Fruit fly (Drosophila melanogaster) whole organism, embryonic: Measurements from ENCODE around the gene RluA-1.
A peak's percentile ranks its signal among the peaks of the same experiment; 100 is the strongest.

ENCODE experiments used
- Atf6 ChIP-seq: fragments of 200-800 bp; sonication (Bioruptor generic); IDR thresholded peaks from 2 replicates; pipeline ENCODE4 v1.3.6; 2022; ENCODE audit warnings: missing biosample characterization, missing genetic modification characterization
- Bgb ChIP-seq: fragments of 200-800 bp; sonication (Bioruptor generic); IDR thresholded peaks from 2 replicates; pipeline ENCODE4 v1.3.6; 2022; ENCODE audit warnings: missing biosample characterization, missing genetic modification characterization; ENCODE audit not compliant: partially characterized antibody
- Bteb2 ChIP-seq: fragments of 200-800 bp; sonication (Bioruptor generic); optimal IDR thresholded peaks from 2 replicates; lab custom pipeline; 2016; ENCODE audit warnings: missing biosample characterization, missing genetic modification characterization
- CG10366 ChIP-seq: fragments of 200-800 bp; sonication (Bioruptor generic); IDR thresholded peaks from 2 replicates; pipeline ENCODE4 v1.3.6; 2022; ENCODE audit warnings: missing biosample characterization, missing genetic modification characterization
- CG10431 ChIP-seq: fragments of 200-800 bp; sonication (Bioruptor generic); optimal IDR thresholded peaks from 3 replicates; lab custom pipeline; 2018; ENCODE audit warnings: missing biosample characterization, mild to moderate bottlenecking, missing genetic modification characterization
- CG13123 ChIP-seq: fragments of 200-800 bp; sonication (Bioruptor generic); optimal IDR thresholded peaks from 2 replicates; lab custom pipeline; 2016; ENCODE audit warnings: missing biosample characterization, missing genetic modification characterization
- CG14667 ChIP-seq: fragments of 200-800 bp; sonication (Bioruptor generic); IDR thresholded peaks from 2 replicates; pipeline ENCODE4 v1.3.6; 2022; ENCODE audit warnings: missing biosample characterization, missing genetic modification characterization
- CG15696 ChIP-seq: fragments of 200-800 bp; sonication (Bioruptor generic); optimal IDR thresholded peaks from 2 replicates; lab custom pipeline; 2019; ENCODE audit warnings: missing biosample characterization, mild to moderate bottlenecking, missing genetic modification characterization, moderate library complexity
- CG16815 ChIP-seq: fragments of 200-800 bp; sonication (Bioruptor generic); optimal IDR thresholded peaks from 3 replicates; lab custom pipeline; 2017; ENCODE audit warnings: missing biosample characterization, mild to moderate bottlenecking, missing genetic modification characterization
- CG16863 ChIP-seq: fragments of 200-800 bp; sonication (Bioruptor generic); optimal IDR thresholded peaks from 3 replicates; lab custom pipeline; 2016; ENCODE audit warnings: missing biosample characterization, missing genetic modification characterization
- CG17359 ChIP-seq: fragments of 200-800 bp; sonication (Bioruptor generic); optimal IDR thresholded peaks from 3 replicates; lab custom pipeline; 2018; ENCODE audit warnings: missing biosample characterization, mild to moderate bottlenecking, missing genetic modification characterization, moderate library complexity
- CG17568 ChIP-seq: fragments of 200-800 bp; sonication (Bioruptor generic); optimal IDR thresholded peaks from 2 replicates; lab custom pipeline; 2018; ENCODE audit warnings: missing biosample characterization, mild to moderate bottlenecking, missing genetic modification characterization, moderate library complexity
- CG18011 ChIP-seq: fragments of 200-800 bp; sonication (Bioruptor generic); optimal IDR thresholded peaks from 2 replicates; lab custom pipeline; 2017; ENCODE audit warnings: missing biosample characterization, missing genetic modification characterization, mild to moderate bottlenecking, moderate library complexity, missing genotype
- CG34376 ChIP-seq: fragments of 200-800 bp; sonication (Bioruptor generic); optimal IDR thresholded peaks from 2 replicates; lab custom pipeline; 2018; ENCODE audit warnings: missing biosample characterization, mild to moderate bottlenecking, missing genetic modification characterization
- CG3995 ChIP-seq: fragments of 200-800 bp; sonication (Bioruptor generic); optimal IDR thresholded peaks from 3 replicates; lab custom pipeline; 2016; ENCODE audit warnings: missing biosample characterization, missing genetic modification characterization
- CG4424 ChIP-seq: fragments of 200-800 bp; sonication (Bioruptor generic); optimal IDR thresholded peaks from 3 replicates; lab custom pipeline; 2016; ENCODE audit warnings: missing biosample characterization, missing genetic modification characterization
- CG7372 ChIP-seq: fragments of 200-800 bp; sonication (Bioruptor generic); IDR thresholded peaks from 2 replicates; pipeline ENCODE4 v1.3.6; 2022; ENCODE audit warnings: missing biosample characterization, missing genetic modification characterization
- CG8478 ChIP-seq: fragments of >200 bp; optimal IDR thresholded peaks from 2 replicates; lab custom pipeline; 2018
- Dek ChIP-seq: fragments of 200-800 bp; sonication (Bioruptor generic); optimal IDR thresholded peaks from 3 replicates; lab custom pipeline; 2019; ENCODE audit warnings: missing biosample characterization, mild to moderate bottlenecking, missing genetic modification characterization, moderate library complexity
- Fer1 ChIP-seq: fragments of 200-800 bp; sonication (Bioruptor generic); optimal IDR thresholded peaks from 2 replicates; lab custom pipeline; 2017; ENCODE audit warnings: missing biosample characterization, mild to moderate bottlenecking, missing genetic modification characterization
- GATAe ChIP-seq: fragments of 200-800 bp; sonication (Bioruptor generic); conservative IDR thresholded peaks from 2 replicates; pipeline ENCODE4 v1.3.6; 2022; ENCODE audit warnings: missing biosample characterization, missing genetic modification characterization
- HLH3B ChIP-seq: fragments of 200-800 bp; sonication (Bioruptor generic); IDR thresholded peaks from 2 replicates; pipeline ENCODE4 v1.3.6; 2022; ENCODE audit warnings: missing biosample characterization, missing genetic modification characterization
- HLH54F ChIP-seq: fragments of 200-800 bp; sonication (Bioruptor generic); optimal IDR thresholded peaks from 3 replicates; lab custom pipeline; 2016; ENCODE audit warnings: missing biosample characterization, missing genetic modification characterization
- Hey ChIP-seq: fragments of 200-800 bp; sonication (Bioruptor generic); optimal IDR thresholded peaks from 3 replicates; lab custom pipeline; 2018; ENCODE audit warnings: missing biosample characterization, mild to moderate bottlenecking, missing genetic modification characterization
- Lpt ChIP-seq: fragments of >200 bp; optimal IDR thresholded peaks from 2 replicates; lab custom pipeline; 2018; ENCODE audit warnings: missing biosample characterization, missing genetic modification characterization
- Meics ChIP-seq: fragments of 200-800 bp; sonication (Bioruptor generic); optimal IDR thresholded peaks from 2 replicates; lab custom pipeline; 2017; ENCODE audit warnings: missing biosample characterization, mild to moderate bottlenecking, missing genetic modification characterization
- NFAT ChIP-seq: fragments of 200-800 bp; sonication (Bioruptor generic); IDR thresholded peaks from 2 replicates; pipeline ENCODE4 v1.3.6; 2022; ENCODE audit warnings: missing biosample characterization, missing genetic modification characterization
- Neu2 ChIP-seq: fragments of 200-800 bp; sonication (Bioruptor generic); optimal IDR thresholded peaks from 3 replicates; lab custom pipeline; 2016; ENCODE audit warnings: missing biosample characterization, missing genetic modification characterization, borderline replicate concordance
- Six4 ChIP-seq: fragments of 200-800 bp; sonication (Bioruptor generic); optimal IDR thresholded peaks from 2 replicates; lab custom pipeline; 2016; ENCODE audit warnings: missing biosample characterization, missing genetic modification characterization
- Vsx1 ChIP-seq: fragments of 200-800 bp; sonication (Bioruptor generic); optimal IDR thresholded peaks from 2 replicates; lab custom pipeline; 2017; ENCODE audit warnings: missing biosample characterization, mild to moderate bottlenecking, missing genetic modification characterization, missing genetic modification reagents
- ac ChIP-seq: fragments of 200-800 bp; sonication (Bioruptor generic); optimal IDR thresholded peaks from 3 replicates; lab custom pipeline; 2017; ENCODE audit warnings: missing biosample characterization, mild to moderate bottlenecking, missing genetic modification characterization
- amos ChIP-seq: fragments of 200-800 bp; sonication (Bioruptor generic); IDR thresholded peaks from 2 replicates; pipeline ENCODE4 v1.3.6; 2022; ENCODE audit warnings: missing biosample characterization, missing genetic modification characterization; ENCODE audit not compliant: partially characterized antibody
- bab2 ChIP-seq: fragments of 200-800 bp; sonication (Bioruptor generic); optimal IDR thresholded peaks from 2 replicates; lab custom pipeline; 2016; ENCODE audit warnings: missing biosample characterization, missing genetic modification characterization
- crp ChIP-seq, 2 experiments: fragments of 200-800 bp; sonication (Bioruptor generic); optimal IDR thresholded peaks; 2 replicates in 1 of 2; 3 replicates in 1 of 2; lab custom pipeline; 2017; ENCODE audit warnings: missing biosample characterization in 2 of 2, missing genetic modification characterization in 2 of 2, mild to moderate bottlenecking in 1 of 2, moderate library complexity in 1 of 2
- dmrt11E ChIP-seq: fragments of 200-800 bp; sonication (Bioruptor generic); optimal IDR thresholded peaks from 3 replicates; lab custom pipeline; 2018; ENCODE audit warnings: missing biosample characterization, mild to moderate bottlenecking, missing genetic modification characterization, moderate library complexity
- gcm2 ChIP-seq: fragments of 200-800 bp; sonication (Bioruptor generic); optimal IDR thresholded peaks from 2 replicates; lab custom pipeline; 2016; ENCODE audit warnings: missing biosample characterization, missing genetic modification characterization
- grau ChIP-seq: fragments of 200-800 bp; optimal IDR thresholded peaks from 3 replicates; lab custom pipeline; 2019; ENCODE audit warnings: missing biosample characterization, mild to moderate bottlenecking, missing genetic modification characterization, moderate library complexity
- gsb-n ChIP-seq: fragments of 200-800 bp; sonication (Bioruptor generic); optimal IDR thresholded peaks from 3 replicates; lab custom pipeline; 2018; ENCODE audit warnings: missing biosample characterization, mild to moderate bottlenecking, missing genetic modification characterization
- gt ChIP-seq: fragments of 200-800 bp; sonication (Bioruptor generic); IDR thresholded peaks from 2 replicates; pipeline ENCODE4 v1.3.6; 2022; ENCODE audit warnings: missing biosample characterization, missing genetic modification characterization
- jumu ChIP-seq: fragments of 200-800 bp; sonication (Bioruptor generic); optimal IDR thresholded peaks from 3 replicates; lab custom pipeline; 2016; ENCODE audit warnings: missing biosample characterization, missing genetic modification characterization
- klu ChIP-seq: fragments of 200-800 bp; sonication (Bioruptor generic); IDR thresholded peaks from 2 replicates; pipeline ENCODE4 v1.3.6; 2022; ENCODE audit warnings: missing biosample characterization, missing genetic modification characterization
- lab ChIP-seq: fragments of 200-800 bp; sonication (Bioruptor generic); optimal IDR thresholded peaks from 3 replicates; lab custom pipeline; 2017; ENCODE audit warnings: missing biosample characterization, missing genetic modification characterization, mild to moderate bottlenecking, moderate library complexity, missing genetic modification reagents
- phol ChIP-seq: fragments of 200-800 bp; sonication (Bioruptor generic); optimal IDR thresholded peaks from 3 replicates; lab custom pipeline; 2018; ENCODE audit warnings: missing biosample characterization, mild to moderate bottlenecking, missing genetic modification characterization, moderate library complexity
- salm ChIP-seq: fragments of 200-800 bp; sonication (Bioruptor generic); optimal IDR thresholded peaks from 2 replicates; lab custom pipeline; 2018; ENCODE audit warnings: missing biosample characterization, mild to moderate bottlenecking, missing genetic modification characterization
- stc ChIP-seq: fragments of 200-800 bp; sonication (Bioruptor generic); IDR thresholded peaks from 2 replicates; pipeline ENCODE4 v1.3.6; 2022; ENCODE audit warnings: missing biosample characterization, missing genetic modification characterization
- sug ChIP-seq: fragments of 200-800 bp; optimal IDR thresholded peaks from 2 replicates; lab custom pipeline; 2019; ENCODE audit warnings: missing biosample characterization, mild to moderate bottlenecking, missing genetic modification characterization, moderate library complexity
- tap ChIP-seq: fragments of 200-800 bp; optimal IDR thresholded peaks from 3 replicates; lab custom pipeline; 2019; ENCODE audit warnings: missing biosample characterization, mild to moderate bottlenecking, missing genetic modification characterization, moderate library complexity
- tgo ChIP-seq: fragments of 200-800 bp; sonication (Bioruptor generic); IDR thresholded peaks from 3 replicates; pipeline ENCODE4 v1.3.6; 2022; ENCODE audit warnings: missing biosample characterization, missing genetic modification characterization
- toy ChIP-seq: fragments of 200-800 bp; sonication (Bioruptor generic); IDR thresholded peaks from 2 replicates; pipeline ENCODE4 v1.3.6; 2022; ENCODE audit warnings: missing biosample characterization, missing genetic modification characterization
- trh ChIP-seq: fragments of 200-800 bp; sonication (Bioruptor generic); optimal IDR thresholded peaks from 2 replicates; lab custom pipeline; 2016; ENCODE audit warnings: missing biosample characterization, missing genetic modification characterization
- vvl ChIP-seq: fragments of 200-800 bp; sonication (Bioruptor generic); IDR thresholded peaks from 2 replicates; pipeline ENCODE4 v1.3.6; 2022; ENCODE audit warnings: missing biosample characterization, missing genetic modification characterization

Gene RluA-1

DNA sequence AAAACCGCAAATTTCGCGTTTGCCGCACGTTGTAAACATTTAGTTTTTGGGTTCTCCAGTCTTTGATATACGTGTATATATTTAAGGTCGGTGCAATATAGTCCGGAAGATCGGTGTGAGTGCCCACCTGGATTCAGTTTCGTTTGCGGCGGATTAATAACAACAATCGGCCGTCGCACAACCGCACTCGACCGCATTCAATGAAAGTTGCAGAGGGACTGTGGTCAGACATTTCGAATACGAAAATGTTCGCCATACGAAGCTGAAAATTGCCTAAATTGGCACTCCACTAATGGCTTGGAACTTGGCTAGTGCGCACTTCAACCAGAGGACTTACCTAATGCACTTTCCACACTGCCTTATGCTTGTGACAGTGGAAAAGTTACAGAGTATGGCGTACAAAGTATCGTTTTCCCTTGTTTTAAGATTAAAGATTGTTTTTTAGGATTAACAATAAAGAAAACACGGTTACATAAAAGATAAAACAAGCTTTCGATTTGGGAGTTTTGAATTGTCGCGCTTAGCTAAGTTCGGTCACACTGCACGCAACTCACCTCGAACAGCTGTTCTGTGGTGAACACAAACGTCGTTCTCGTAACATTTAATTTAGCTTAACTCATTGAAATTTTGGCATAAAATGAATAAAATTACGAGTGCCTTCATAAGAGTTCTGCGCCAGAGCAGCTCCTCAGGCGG is 32.6 kb upstream of the RluA-1 start, which contains the start of the genes Myo31DF and CG6094 (continued):
- TF ChIP-seq vvl (GFP tag; lab: Robert Waterston, UW) (peak; percentile 44), CG15696 (tag; lab: Kevin White, UChicago) (peak; percentile 8), toy (GFP tag; lab: Robert Waterston, UW) (no peak), CG17359 (tag; lab: Kevin White, UChicago) (no peak), CG13123 (GFP tag; lab: Kevin White, UChicago) (no peak), CG10366 (GFP tag; lab: Robert Waterston, UW) (no peak), ac (GFP tag; lab: Kevin White, UChicago) (no peak), sug (tag; lab: Kevin White, UChicago) (peak; percentile 61), GATAe (no peak), amos (peak; percentile 57; the same call in 1 of the 2 replicates), gcm2 (GFP tag; lab: Kevin White, UChicago) (no peak), CG7372 (GFP tag; lab: Robert Waterston, UW) (no peak), trh (GFP tag; lab: Kevin White, UChicago) (no peak), Neu2 (no peak), klu (GFP tag; lab: Robert Waterston, UW) (no peak), CG14667 (GFP tag; lab: Robert Waterston, UW) (no peak), CG17568 (GFP tag; lab: Kevin White, UChicago) (no peak), Meics (GFP tag; lab: Kevin White, UChicago) (no peak), CG34376 (GFP tag; lab: Kevin White, UChicago) (peak; percentile 54), Six4 (no peak), jumu (GFP tag; lab: Kevin White, UChicago) (peak; percentile 58), gt (GFP tag; lab: Robert Waterston, UW) (no peak), gsb-n (tag; lab: Kevin White, UChicago) (no peak), tgo (no peak), CG4424 (GFP tag; lab: Kevin White, UChicago) (peak; percentile 25), Fer1 (GFP tag; lab: Kevin White, UChicago) (peak; percentile 39), phol (tag; lab: Kevin White, UChicago) (peak; percentile 84), lab (GFP tag; lab: Kevin White, UChicago) (peak; percentile 46), grau (tag; lab: Kevin White, UChicago) (peak; percentile 29), Bgb (GFP tag; lab: Robert Waterston, UW) (peak; percentile 75), Bteb2 (GFP tag; lab: Kevin White, UChicago) (no peak), CG18011 (peak; percentile 27), HLH54F (peak; percentile 63), Vsx1 (GFP tag; lab: Kevin White, UChicago) (peak; percentile 59), dmrt11E (no peak), tap (no peak), crp (GFP tag; optimal IDR thresholded peaks at IDR 0.05; lab: Kevin White, UChicago) (peak; percentile 76 to 98), CG16863 (GFP tag; lab: Kevin White, UChicago) (no peak), salm (tag; lab: Kevin White, UChicago) (peak; percentile 1), HLH3B (no peak), CG3995 (GFP tag; lab: Kevin White, UChicago) (no peak), Lpt (GFP tag; lab: Kevin White, UChicago) (no peak), NFAT (GFP tag; lab: Robert Waterston, UW) (peak; percentile 49; the same call in 1 of the 2 replicates), CG8478 (lab: Kevin White, UChicago) (no peak), Atf6 (GFP tag; lab: Robert Waterston, UW) (no peak), bab2 (GFP tag; lab: Kevin White, UChicago) (peak; percentile 34), Hey (no peak), CG16815 (no peak), CG10431 (GFP tag; lab: Kevin White, UChicago) (peak; percentile 38), Dek (tag; lab: Kevin White, UChicago) (peak; percentile 33), stc (no peak)
